Worm (Caenorhabditis elegans): ENCODE data around the gene F59E12.9.

F59E12.9 gene

DNA sequence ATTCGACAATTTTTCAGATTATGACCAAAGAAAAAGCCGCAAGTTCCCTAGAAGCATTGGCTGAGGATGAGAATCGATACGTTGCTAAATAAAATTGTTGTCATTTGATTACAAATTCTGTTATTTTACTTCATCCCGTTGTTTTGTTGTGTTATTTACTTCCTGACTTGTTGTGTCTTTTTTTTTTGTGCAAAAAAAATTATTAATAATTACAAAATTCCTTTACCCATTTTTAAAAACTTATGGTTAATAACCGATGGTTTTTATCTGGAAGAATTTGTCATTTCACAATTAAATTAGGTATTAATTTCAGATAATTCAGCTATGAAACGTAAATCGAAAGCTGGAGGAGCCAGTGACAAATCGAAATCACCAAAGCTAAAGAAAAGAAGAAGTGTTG lies 50.6 kb downstream of the F59E12.9 start, which contains the start of gene C17G10.1:
Gene C17G10.1 (plus strand): TSS at position 301 of the 400 bp plus-strand sequence.
- TF ChIP-seq lsy-2 (tag; optimal IDR thresholded peaks at IDR 0.05): no peak
- TF ChIP-seq nhr-23 (tag; optimal IDR thresholded peaks at IDR 0.05): no peak
- TF ChIP-seq ztf-1 (GFP tag; conservative IDR thresholded peaks at IDR 0.05): no peak
- no peak for TF ChIP-seq unc-55 (GFP tag; optimal IDR thresholded peaks at IDR 0.05)
- TF ChIP-seq nhr-6 (tag; optimal IDR thresholded peaks at IDR 0.05): no peak
- TF ChIP-seq gmeb-1 (tag; optimal IDR thresholded peaks at IDR 0.05): no peak
- TF ChIP-seq nhr-11 (tag; optimal IDR thresholded peaks at IDR 0.05): no peak
- no peak for TF ChIP-seq egl-27 (tag; optimal IDR thresholded peaks at IDR 0.05)
- TF ChIP-seq nhr-25 (tag; optimal IDR thresholded peaks at IDR 0.05): no peak
- TF ChIP-seq C34F6.9 (tag; optimal IDR thresholded peaks at IDR 0.05): no peak
- TF ChIP-seq ztf-4 (tag; optimal IDR thresholded peaks at IDR 0.05): no peak
- TF ChIP-seq crh-2 (tag; optimal IDR thresholded peaks at IDR 0.05): no peak
- no peak for TF ChIP-seq nhr-10 (tag; optimal IDR thresholded peaks at IDR 0.05)
- no peak for TF ChIP-seq skn-1 (tag; optimal IDR thresholded peaks at IDR 0.05)

DNA sequence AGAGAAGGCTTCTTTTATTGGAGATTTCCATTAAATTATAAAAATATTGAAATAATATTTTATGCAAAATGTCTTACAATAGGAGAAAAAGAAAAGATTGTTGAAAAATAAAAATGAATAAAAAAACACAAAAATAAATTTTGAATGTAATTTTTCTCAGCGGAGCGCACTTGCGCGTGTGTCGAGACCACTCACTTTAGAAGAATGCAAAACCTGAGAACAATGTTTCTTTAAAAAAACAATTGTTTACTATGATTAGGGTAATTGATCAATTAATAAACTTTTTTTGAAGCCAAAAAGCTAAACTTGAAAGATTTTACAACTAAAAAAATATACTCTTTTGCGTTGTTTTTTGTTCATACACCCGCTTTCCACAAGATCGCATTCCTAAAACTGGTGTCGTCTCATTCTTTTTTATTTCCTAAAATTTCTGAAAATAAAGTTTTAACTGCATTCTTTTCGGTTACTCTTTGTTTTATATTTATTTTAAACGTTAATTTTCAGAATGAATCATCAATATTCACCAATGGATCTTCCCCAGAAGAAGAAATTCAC lies 52.6 kb downstream of the F59E12.9 start, which contains the start of gene ttc-4:
Gene ttc-4 (plus strand): TSS at position 505 of the 555 bp plus-strand sequence.
- TF ChIP-seq lin-13 (GFP tag; optimal IDR thresholded peaks at IDR 0.05): peak; percentile 27
- peak; percentile 20 for TF ChIP-seq sma-3 (GFP tag; optimal IDR thresholded peaks at IDR 0.05)
- TF ChIP-seq nhr-237 (tag; optimal IDR thresholded peaks at IDR 0.05): no peak
- TF ChIP-seq nhr-11 (tag; optimal IDR thresholded peaks at IDR 0.05): no peak
- TF ChIP-seq nhr-129 (tag; optimal IDR thresholded peaks at IDR 0.05): peak; percentile 27
- TF ChIP-seq C34F6.9 (tag; optimal IDR thresholded peaks at IDR 0.05): peak; percentile 68
- TF ChIP-seq Y55F3AM.14 (GFP tag; optimal IDR thresholded peaks at IDR 0.05): no peak
- TF ChIP-seq nhr-25 (tag; optimal IDR thresholded peaks at IDR 0.05): peak; percentile 22
- peak in 1 of 2 experiments; percentile 66 for TF ChIP-seq lsy-2 (tag; optimal IDR thresholded peaks at IDR 0.05)
- peak; percentile 4 for TF ChIP-seq F13H6.1 (tag; optimal IDR thresholded peaks at IDR 0.05)
- TF ChIP-seq snpc-4 (tag; optimal IDR thresholded peaks at IDR 0.05): no peak
- TF ChIP-seq unc-55 (GFP tag; optimal IDR thresholded peaks at IDR 0.05): peak; percentile 76
- peak; percentile 28 for TF ChIP-seq crh-2 (tag; optimal IDR thresholded peaks at IDR 0.05)
- peak; percentile 25 for TF ChIP-seq fos-1 (tag; optimal IDR thresholded peaks at IDR 0.05)
- TF ChIP-seq mdl-1 (tag; optimal IDR thresholded peaks at IDR 0.05): no peak
- TF ChIP-seq ceh-82 (tag; optimal IDR thresholded peaks at IDR 0.05): no peak
- TF ChIP-seq ztf-4 (tag; optimal IDR thresholded peaks at IDR 0.05): no peak
- TF ChIP-seq unc-62 (GFP tag; optimal IDR thresholded peaks at IDR 0.05): no peak
- no peak for TF ChIP-seq dmd-4 (tag; optimal IDR thresholded peaks at IDR 0.05)
- no peak for TF ChIP-seq nhr-23 (tag; optimal IDR thresholded peaks at IDR 0.05)

DNA sequence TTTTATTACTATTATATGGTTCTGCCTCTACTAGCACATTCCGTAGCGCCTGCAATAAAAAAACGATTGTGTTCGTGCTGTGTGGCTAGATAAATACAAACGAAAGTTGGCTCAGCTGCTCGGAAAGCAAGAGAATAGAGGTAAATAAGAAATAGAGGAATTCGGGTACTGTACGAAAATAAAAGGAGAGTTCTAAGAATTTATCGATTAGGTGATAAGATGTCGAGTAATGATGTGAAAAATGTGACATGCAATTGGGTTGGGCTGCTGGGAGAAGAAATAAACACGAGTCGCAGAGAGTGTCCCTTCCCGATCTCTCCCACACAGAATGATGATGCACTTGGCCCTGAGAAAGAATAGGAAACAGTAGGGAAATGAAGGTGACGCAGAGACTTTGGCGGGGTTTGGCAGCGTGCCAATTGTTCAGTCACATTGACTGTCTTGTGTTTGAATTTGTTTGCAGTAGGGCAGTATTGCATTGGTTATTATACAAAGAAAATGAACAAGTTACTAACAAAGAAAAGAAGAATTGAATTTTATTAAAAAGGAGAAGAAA lies 53.4 kb downstream of the F59E12.9 start, which contains the start of gene cdc-14:
Gene cdc-14 (minus strand): TSS at position 51 of the 556 bp plus-strand sequence.
- TF ChIP-seq lin-13 (GFP tag; optimal IDR thresholded peaks at IDR 0.05) (peak; percentile 57), mab-5 (tag; optimal IDR thresholded peaks at IDR 0.05) (peak; percentile 35), elt-1 (tag; optimal IDR thresholded peaks at IDR 0.05) (no peak), nhr-237 (tag; optimal IDR thresholded peaks at IDR 0.05) (no peak), gmeb-1 (tag; optimal IDR thresholded peaks at IDR 0.05) (peak; percentile 60), blmp-1 (tag; optimal IDR thresholded peaks at IDR 0.05; ENCODE audit: insufficient read depth) (peak; percentile 73), ceh-16 (tag; optimal IDR thresholded peaks at IDR 0.05) (peak; percentile 63), nhr-10 (tag; optimal IDR thresholded peaks at IDR 0.05) (no peak), sma-3 (GFP tag; optimal IDR thresholded peaks at IDR 0.05) (peak; percentile 85), crh-2 (tag; optimal IDR thresholded peaks at IDR 0.05) (peak; percentile 77), lsy-2 (tag; optimal IDR thresholded peaks at IDR 0.05) (peak in 1 of 2 experiments; percentile 82), snpc-4 (tag; optimal IDR thresholded peaks at IDR 0.05) (peak; percentile 74), aly-2 (tag; optimal IDR thresholded peaks at IDR 0.05) (no peak), nhr-77 (tag; optimal IDR thresholded peaks at IDR 0.05) (no peak), nhr-6 (tag; optimal IDR thresholded peaks at IDR 0.05) (peak; percentile 87), nhr-25 (tag; optimal IDR thresholded peaks at IDR 0.05) (peak; percentile 87), unc-55 (GFP tag; optimal IDR thresholded peaks at IDR 0.05) (peak; percentile 28), sma-9 (GFP tag; optimal IDR thresholded peaks at IDR 0.05) (peak; percentile 80), sma-9 (tag; optimal IDR thresholded peaks at IDR 0.05) (no peak), fos-1 (tag; optimal IDR thresholded peaks at IDR 0.05) (peak; percentile 91), nhr-23 (tag; optimal IDR thresholded peaks at IDR 0.05) (no peak), elt-3 (tag; optimal IDR thresholded peaks at IDR 0.05) (no peak), mdl-1 (tag; optimal IDR thresholded peaks at IDR 0.05) (peak in 1 of 2 experiments; percentile 16), C34F6.9 (tag; optimal IDR thresholded peaks at IDR 0.05) (peak; percentile 82), R02D3.7 (tag; optimal IDR thresholded peaks at IDR 0.05) (no peak), nhr-11 (tag; optimal IDR thresholded peaks at IDR 0.05) (no peak), lin-11 (tag; optimal IDR thresholded peaks at IDR 0.05) (peak; percentile 33), skn-1 (tag; optimal IDR thresholded peaks at IDR 0.05) (no peak), ceh-82 (tag; optimal IDR thresholded peaks at IDR 0.05) (no peak), egl-27 (tag; optimal IDR thresholded peaks at IDR 0.05) (peak; percentile 21), sem-4 (tag; optimal IDR thresholded peaks at IDR 0.05) (peak; percentile 88), nhr-21 (tag; optimal IDR thresholded peaks at IDR 0.05) (peak; percentile 41), lin-39 (tag; optimal IDR thresholded peaks at IDR 0.05) (no peak), ZK546.5 (tag; optimal IDR thresholded peaks at IDR 0.05) (no peak), F13H6.1 (tag; optimal IDR thresholded peaks at IDR 0.05) (peak; percentile 86), ztf-1 (GFP tag; conservative IDR thresholded peaks at IDR 0.05) (no peak), unc-62 (GFP tag; optimal IDR thresholded peaks at IDR 0.05) (no peak), ztf-11 (tag; optimal IDR thresholded peaks at IDR 0.05) (no peak), ama-1 (optimal IDR thresholded peaks at IDR 0.05) (peak; percentile 10), ztf-4 (tag; optimal IDR thresholded peaks at IDR 0.05) (peak; percentile 68), dmd-4 (tag; optimal IDR thresholded peaks at IDR 0.05) (no peak), Y55F3AM.14 (GFP tag; optimal IDR thresholded peaks at IDR 0.05) (no peak), nhr-129 (tag; optimal IDR thresholded peaks at IDR 0.05) (peak; percentile 94)
